Fruit fly (Drosophila melanogaster) whole organism, prepupa: Measurements from ENCODE around the gene Syx13.

Experiments
- CG11902 ChIP-seq: fragments of 200-800 bp; sonication (Bioruptor generic); optimal IDR thresholded peaks from 3 replicates; lab custom pipeline; 2016; ENCODE audit warnings: missing biosample characterization, missing genetic modification characterization
- CG16779 ChIP-seq: fragments of 200-800 bp; sonication (Bioruptor generic); optimal IDR thresholded peaks from 3 replicates; lab custom pipeline; 2017; ENCODE audit warnings: missing biosample characterization, mild to moderate bottlenecking, missing genetic modification characterization
- CG6808 ChIP-seq: fragments of 200-800 bp; sonication (Bioruptor generic); optimal IDR thresholded peaks from 3 replicates; lab custom pipeline; 2017; ENCODE audit warnings: missing biosample characterization, missing genetic modification characterization, mild to moderate bottlenecking, moderate library complexity, missing genetic modification reagents
- CG8319 ChIP-seq: fragments of 200-800 bp; sonication (Bioruptor generic); optimal IDR thresholded peaks from 3 replicates; lab custom pipeline; 2016; ENCODE audit warnings: missing biosample characterization, missing genetic modification characterization
- Hr4 ChIP-seq: fragments of 200-800 bp; sonication (Bioruptor generic); optimal IDR thresholded peaks from 3 replicates; lab custom pipeline; 2016; ENCODE audit warnings: missing biosample characterization, missing genetic modification characterization
- Lpt ChIP-seq: fragments of 200-800 bp; sonication (Bioruptor generic); optimal IDR thresholded peaks from 3 replicates; lab custom pipeline; 2016; ENCODE audit warnings: missing biosample characterization, missing genetic modification characterization
- OdsH ChIP-seq: fragments of 200-800 bp; sonication (Bioruptor generic); optimal IDR thresholded peaks from 3 replicates; lab custom pipeline; 2016; ENCODE audit warnings: missing biosample characterization, missing genetic modification characterization
- cyc ChIP-seq: fragments of 200-800 bp; sonication (Bioruptor generic); optimal IDR thresholded peaks from 3 replicates; lab custom pipeline; 2016; ENCODE audit warnings: missing biosample characterization, missing genetic modification characterization
- dac ChIP-seq: fragments of 200-800 bp; sonication (Bioruptor generic); optimal IDR thresholded peaks from 2 replicates; lab custom pipeline; 2017; ENCODE audit warnings: missing biosample characterization, mild to moderate bottlenecking, missing genetic modification characterization

- TF ChIP-seq cyc (GFP tag; lab: Kevin White, UChicago) (no peak), dac (GFP tag; lab: Kevin White, UChicago) (no peak), CG6808 (GFP tag; lab: Kevin White, UChicago) (no peak), Lpt (GFP tag; lab: Kevin White, UChicago) (no peak), Hr4 (GFP tag; lab: Kevin White, UChicago) (no peak), CG16779 (no peak), CG11902 (GFP tag; lab: Kevin White, UChicago) (no peak), OdsH (no peak), CG8319 (GFP tag; lab: Kevin White, UChicago) (no peak)
Measured at dm6 chr3L:13089869-13090268, 45.6 kb downstream of the Syx13 start, which contains the start of gene CG11251.
